Worm (Caenorhabditis elegans): ENCODE results near the gene T23E1.3.

The T23E1.3 gene

DNA sequence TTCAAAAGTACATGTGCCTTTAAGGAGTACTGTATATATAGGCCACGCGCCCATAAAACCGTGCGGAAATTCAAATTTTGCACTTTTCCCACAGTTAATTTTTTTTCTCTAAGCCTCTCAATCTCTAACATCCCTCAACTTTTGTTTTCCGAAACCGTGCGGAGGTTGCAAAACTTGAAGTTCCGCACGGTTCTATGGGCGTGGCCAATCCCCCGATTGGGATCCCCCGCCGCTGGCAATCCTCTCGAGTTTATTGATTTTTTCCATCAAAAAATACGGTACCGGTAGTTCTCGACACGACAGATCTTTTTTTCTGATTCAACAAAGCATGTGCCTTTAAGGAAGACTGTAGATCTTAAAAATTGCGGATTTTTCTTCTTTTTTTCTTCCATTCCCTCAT lies at the start of gene T23E1.3:
TSS of gene T23E1.3 (plus strand) at position 301 of the 400 bp plus-strand sequence.
- TF ChIP-seq lin-11 (tag; optimal IDR thresholded peaks at IDR 0.05): no peak
- no peak for TF ChIP-seq ceh-24 (tag; optimal IDR thresholded peaks at IDR 0.05)
- TF ChIP-seq sox-4 (tag; optimal IDR thresholded peaks at IDR 0.05): no peak
- TF ChIP-seq odd-2 (tag; optimal IDR thresholded peaks at IDR 0.05): no peak
- TF ChIP-seq sdc-2 (tag; optimal IDR thresholded peaks at IDR 0.05): no peak
- TF ChIP-seq ceh-31 (tag; optimal IDR thresholded peaks at IDR 0.05): no peak
- no peak for TF ChIP-seq pros-1 (tag; optimal IDR thresholded peaks at IDR 0.05)
- no peak for TF ChIP-seq elt-4 (tag; optimal IDR thresholded peaks at IDR 0.05)
- TF ChIP-seq C08G9.2 (tag; optimal IDR thresholded peaks at IDR 0.05): no peak
- TF ChIP-seq unc-55 (GFP tag; optimal IDR thresholded peaks at IDR 0.05): no peak
- no peak for TF ChIP-seq ref-2 (tag; optimal IDR thresholded peaks at IDR 0.05)
- TF ChIP-seq sox-2 (GFP tag; IDR thresholded peaks at IDR 0.05): no peak
- TF ChIP-seq madf-2 (tag; optimal IDR thresholded peaks at IDR 0.05): no peak
- no peak for TF ChIP-seq F13H6.1 (tag; optimal IDR thresholded peaks at IDR 0.05)
- no peak for TF ChIP-seq ceh-19 (GFP tag; optimal IDR thresholded peaks at IDR 0.05)
- TF ChIP-seq pat-9 (tag; optimal IDR thresholded peaks at IDR 0.05): no peak
- TF ChIP-seq ztf-16 (tag; optimal IDR thresholded peaks at IDR 0.05): no peak

ce11 chrIV:3095995-3096544 lies 49.6 kb upstream of the T23E1.3 start:
- TF ChIP-seq unc-42 (tag; optimal IDR thresholded peaks at IDR 0.05): peak; percentile 71
- TF ChIP-seq ceh-6 (GFP tag; optimal IDR thresholded peaks at IDR 0.05): no peak
- no peak for TF ChIP-seq ceh-14 (tag; optimal IDR thresholded peaks at IDR 0.05)

DNA sequence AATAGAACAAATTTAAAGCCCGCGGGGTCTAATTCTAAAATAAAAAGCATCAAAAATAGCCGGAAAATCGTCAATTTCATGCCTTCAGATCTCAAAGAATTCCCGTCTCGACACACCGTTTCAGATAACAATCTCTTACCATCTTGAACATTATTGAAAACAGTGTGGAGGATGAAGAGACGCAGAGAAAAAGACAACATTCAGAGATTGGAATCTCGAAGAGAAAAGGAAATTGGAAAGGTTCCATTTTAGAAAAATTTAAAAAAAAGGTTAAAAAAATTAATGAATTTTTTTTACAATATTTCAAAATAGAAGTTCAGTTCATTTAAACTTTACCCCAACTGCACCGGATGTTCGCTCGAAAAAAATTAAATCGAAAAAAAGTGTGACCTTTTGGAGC lies 48.7 kb upstream of the T23E1.3 start:
- TF ChIP-seq ttx-3 (tag; optimal IDR thresholded peaks at IDR 0.05) (no peak), syd-9 (tag; optimal IDR thresholded peaks at IDR 0.05) (no peak), pros-1 (tag; optimal IDR thresholded peaks at IDR 0.05) (no peak), elt-4 (tag; optimal IDR thresholded peaks at IDR 0.05) (no peak), madf-2 (tag; optimal IDR thresholded peaks at IDR 0.05) (no peak), odd-2 (tag; optimal IDR thresholded peaks at IDR 0.05) (no peak), npax-4 (tag; optimal IDR thresholded peaks at IDR 0.05) (no peak), hlh-30 (tag; optimal IDR thresholded peaks at IDR 0.05; ENCODE audit: insufficient read depth) (no peak), C08G9.2 (tag; optimal IDR thresholded peaks at IDR 0.05) (no peak), unc-55 (GFP tag; optimal IDR thresholded peaks at IDR 0.05) (no peak), fkh-10 (GFP tag; optimal IDR thresholded peaks at IDR 0.05) (no peak), fax-1 (tag; optimal IDR thresholded peaks at IDR 0.05) (no peak), nhr-232 (tag; optimal IDR thresholded peaks at IDR 0.05) (no peak), hlh-15 (tag; optimal IDR thresholded peaks at IDR 0.05) (no peak), mec-3 (tag; optimal IDR thresholded peaks at IDR 0.05; ENCODE audit: borderline replicate concordance) (no peak), hlh-13 (GFP tag; optimal IDR thresholded peaks at IDR 0.05) (no peak)

- TF ChIP-seq K09A11.1 (tag; optimal IDR thresholded peaks at IDR 0.05; ENCODE audit: insufficient read depth) (no peak), ceh-45 (GFP tag; IDR thresholded peaks at IDR 0.05) (no peak), pha-2 (tag; optimal IDR thresholded peaks at IDR 0.05) (no peak), unc-55 (GFP tag; optimal IDR thresholded peaks at IDR 0.05) (peak; percentile 97), ceh-6 (GFP tag; optimal IDR thresholded peaks at IDR 0.05) (no peak), pha-4 (tag; optimal IDR thresholded peaks at IDR 0.05) (no peak), rnt-1 (tag; optimal IDR thresholded peaks at IDR 0.05) (peak; percentile 27), mec-3 (tag; optimal IDR thresholded peaks at IDR 0.05; ENCODE audit: borderline replicate concordance) (no peak)
Observed at ce11 chrIV:3101208-3101607, 44.5 kb upstream of the T23E1.3 start.

Data from whole organism, late embryonic.